Fruit fly (Drosophila melanogaster) whole organism, embryonic: ENCODE results near the gene mRpL50.

Experiments used
- Abd-B ChIP-seq: fragments of 200-800 bp; sonication (Bioruptor generic); optimal IDR thresholded peaks from 2 replicates; lab custom pipeline; 2018; ENCODE audit warnings: missing biosample characterization, mild to moderate bottlenecking, missing genetic modification characterization, moderate library complexity
- Bdp1 ChIP-seq: fragments of 200-800 bp; sonication (Bioruptor generic); optimal IDR thresholded peaks from 3 replicates; lab custom pipeline; 2016; ENCODE audit warnings: missing biosample characterization, missing genetic modification characterization
- Bgb ChIP-seq: fragments of 200-800 bp; sonication (Bioruptor generic); IDR thresholded peaks from 2 replicates; pipeline ENCODE4 v1.3.6; 2022; ENCODE audit warnings: missing biosample characterization, missing genetic modification characterization; ENCODE audit not compliant: partially characterized antibody
- Blimp-1 ChIP-seq: fragments of 200-800 bp; sonication (Bioruptor generic); optimal IDR thresholded peaks from 3 replicates; lab custom pipeline; 2018; ENCODE audit warnings: missing biosample characterization, missing genetic modification characterization, mild to moderate bottlenecking, moderate library complexity, missing genetic modification reagents
- CG11085 ChIP-seq: fragments of 200-800 bp; sonication (Bioruptor generic); IDR thresholded peaks from 2 replicates; pipeline ENCODE4 v1.3.6; 2022; ENCODE audit warnings: missing biosample characterization, missing genetic modification characterization
- CG11093 ChIP-seq: fragments of 200-800 bp; sonication (Bioruptor generic); IDR thresholded peaks from 3 replicates; pipeline ENCODE4 v1.3.6; 2022; ENCODE audit warnings: missing biosample characterization, missing genetic modification characterization
- CG11456 ChIP-seq: fragments of 200-800 bp; sonication (Bioruptor generic); IDR thresholded peaks from 3 replicates; pipeline ENCODE4 v1.3.6; 2022; ENCODE audit warnings: missing biosample characterization, missing genetic modification characterization
- CG13624 ChIP-seq: fragments of 200-800 bp; sonication (Bioruptor generic); optimal IDR thresholded peaks from 2 replicates; lab custom pipeline; 2016; ENCODE audit warnings: missing biosample characterization, missing genetic modification characterization
- CG17385 ChIP-seq: fragments of 200-800 bp; sonication (Bioruptor generic); optimal IDR thresholded peaks from 3 replicates; lab custom pipeline; 2018; ENCODE audit warnings: missing biosample characterization, mild to moderate bottlenecking, missing genetic modification characterization
- CG18262 ChIP-seq: fragments of 200-800 bp; optimal IDR thresholded peaks from 3 replicates; lab custom pipeline; 2019; ENCODE audit warnings: missing biosample characterization, mild to moderate bottlenecking, missing genetic modification characterization, moderate library complexity
- CG18476 ChIP-seq: fragments of 200-800 bp; sonication (Bioruptor generic); optimal IDR thresholded peaks from 2 replicates; lab custom pipeline; 2016; ENCODE audit warnings: missing biosample characterization, mild to moderate bottlenecking, missing genetic modification characterization
- CG31224 ChIP-seq: fragments of 200-800 bp; sonication (Bioruptor generic); IDR thresholded peaks from 2 replicates; pipeline ENCODE4 v1.3.6; 2022; ENCODE audit warnings: missing biosample characterization, missing genetic modification characterization
- CG31365 ChIP-seq: fragments of 200-800 bp; sonication (Bioruptor generic); optimal IDR thresholded peaks from 2 replicates; lab custom pipeline; 2018; ENCODE audit warnings: missing biosample characterization, mild to moderate bottlenecking, missing genetic modification characterization
- CG3726 ChIP-seq: fragments of 200-800 bp; sonication (Bioruptor generic); IDR thresholded peaks from 3 replicates; pipeline ENCODE4, ENCODE4 v1.3.6; 2022; ENCODE audit warnings: missing biosample characterization, missing genetic modification characterization
- CG4820 ChIP-seq: fragments of 200-800 bp; sonication (Bioruptor generic); optimal IDR thresholded peaks from 3 replicates; lab custom pipeline; 2016; ENCODE audit warnings: missing biosample characterization, missing genetic modification characterization
- CG6791 ChIP-seq: fragments of 200-800 bp; sonication (Bioruptor generic); IDR thresholded peaks from 3 replicates; pipeline ENCODE4 v1.3.6; 2022; ENCODE audit warnings: missing biosample characterization, missing genetic modification characterization; ENCODE audit not compliant: partially characterized antibody
- CG8388 ChIP-seq: fragments of 200-800 bp; sonication (Bioruptor generic); optimal IDR thresholded peaks from 2 replicates; lab custom pipeline; 2019; ENCODE audit warnings: missing biosample characterization, mild to moderate bottlenecking, missing genetic modification characterization, moderate library complexity
- CG8944 ChIP-seq: fragments of 200-800 bp; sonication (Bioruptor generic); optimal IDR thresholded peaks from 3 replicates; lab custom pipeline; 2016; ENCODE audit warnings: missing biosample characterization, missing genetic modification characterization
- Dip2 ChIP-seq: fragments of 200-800 bp; sonication (Bioruptor generic); IDR thresholded peaks from 2 replicates; pipeline ENCODE4 v1.3.6; 2022; ENCODE audit warnings: missing biosample characterization, missing genetic modification characterization
- Hey ChIP-seq: fragments of 200-800 bp; sonication (Bioruptor generic); optimal IDR thresholded peaks from 3 replicates; lab custom pipeline; 2018; ENCODE audit warnings: missing biosample characterization, mild to moderate bottlenecking, missing genetic modification characterization
- Hr39 ChIP-seq: fragments of >200 bp; optimal IDR thresholded peaks from 2 replicates; lab custom pipeline; 2017
- Max ChIP-seq: fragments of 200-800 bp; sonication (Bioruptor generic); optimal IDR thresholded peaks from 2 replicates; lab custom pipeline; 2016; ENCODE audit warnings: missing biosample characterization, mild to moderate bottlenecking, missing genetic modification characterization
- Med ChIP-seq: fragments of 200-800 bp; sonication (Bioruptor generic); peaks from one replicate; lab custom pipeline; 2016; ENCODE audit warnings: missing biosample characterization, missing genetic modification characterization, mild to moderate bottlenecking, inconsistent platforms, moderate library complexity
- Sox102F ChIP-seq: fragments of 200-800 bp; sonication (Bioruptor generic); optimal IDR thresholded peaks from 2 replicates; lab custom pipeline; 2018; ENCODE audit warnings: missing biosample characterization, mild to moderate bottlenecking, missing genetic modification characterization, moderate library complexity
- Xrp1 ChIP-seq: fragments of 200-800 bp; sonication (Bioruptor generic); IDR thresholded peaks from 2 replicates; pipeline ENCODE4 v1.3.6; 2022; ENCODE audit warnings: missing biosample characterization, missing genetic modification characterization
- al ChIP-seq: fragments of 200-800 bp; sonication (Bioruptor generic); IDR thresholded peaks from 2 replicates; pipeline ENCODE4 v1.3.6; 2022; ENCODE audit warnings: missing biosample characterization, missing genetic modification characterization
- bcd ChIP-seq: fragments of 200-800 bp; sonication (Bioruptor generic); optimal IDR thresholded peaks from 2 replicates; lab custom pipeline; 2017; ENCODE audit warnings: missing biosample characterization, mild to moderate bottlenecking, missing genetic modification characterization
- br ChIP-seq: fragments of >200 bp; optimal IDR thresholded peaks from 2 replicates; lab custom pipeline; 2017
- chinmo ChIP-seq: fragments of 200-800 bp; sonication (Bioruptor generic); IDR thresholded peaks from 4 replicates; pipeline ENCODE4 v1.3.6; 2022; ENCODE audit warnings: missing biosample characterization, missing genetic modification characterization; ENCODE audit not compliant: partially characterized antibody
- ci ChIP-seq: fragments of 200-800 bp; sonication (Bioruptor generic); IDR thresholded peaks from 3 replicates; pipeline ENCODE4 v1.3.6; 2022; ENCODE audit warnings: missing biosample characterization, missing genetic modification characterization
- crol ChIP-seq: fragments of 200-800 bp; sonication (Bioruptor generic); IDR thresholded peaks from 2 replicates; pipeline ENCODE4 v1.3.6; 2022; ENCODE audit warnings: missing biosample characterization, missing genetic modification characterization
- dati ChIP-seq: fragments of 200-800 bp; sonication (Bioruptor generic); IDR thresholded peaks from 2 replicates; pipeline ENCODE4 v1.3.6; 2022; ENCODE audit warnings: missing biosample characterization, missing genetic modification characterization
- gem ChIP-seq: fragments of 200-800 bp; sonication (Bioruptor generic); optimal IDR thresholded peaks from 2 replicates; lab custom pipeline; 2019; ENCODE audit warnings: missing biosample characterization, mild to moderate bottlenecking, missing genetic modification characterization, moderate library complexity
- grn ChIP-seq: fragments of 200-800 bp; sonication (Bioruptor generic); optimal IDR thresholded peaks from 3 replicates; lab custom pipeline; 2017; ENCODE audit warnings: missing biosample characterization, missing genetic modification characterization
- ham ChIP-seq: fragments of 200-800 bp; sonication (Bioruptor generic); IDR thresholded peaks from 2 replicates; pipeline ENCODE4 v1.3.6; 2022; ENCODE audit warnings: missing biosample characterization, missing genetic modification characterization
- kay ChIP-seq: fragments of 200-800 bp; sonication (Bioruptor generic); optimal IDR thresholded peaks from 2 replicates; lab custom pipeline; 2016; ENCODE audit warnings: missing biosample characterization, missing genetic modification characterization
- kni ChIP-seq: fragments of 200-800 bp; sonication (Bioruptor generic); optimal IDR thresholded peaks from 3 replicates; lab custom pipeline; 2017; ENCODE audit warnings: mild to moderate bottlenecking, missing biosample characterization, missing genetic modification reagents, missing genetic modification characterization
- knrl ChIP-seq: fragments of 200-800 bp; sonication (Bioruptor generic); IDR thresholded peaks from 3 replicates; pipeline ENCODE4 v1.3.6; 2022; ENCODE audit warnings: missing biosample characterization, missing genetic modification characterization; ENCODE audit not compliant: partially characterized antibody
- pfk ChIP-seq: fragments of 200-800 bp; sonication (Bioruptor generic); optimal IDR thresholded peaks from 2 replicates; lab custom pipeline; 2018; ENCODE audit warnings: missing biosample characterization, mild to moderate bottlenecking, missing genetic modification characterization, moderate library complexity
- pita ChIP-seq: fragments of 200-800 bp; sonication (Bioruptor generic); optimal IDR thresholded peaks from 2 replicates; lab custom pipeline; 2017; ENCODE audit warnings: missing biosample characterization, mild to moderate bottlenecking, missing genetic modification characterization
- prd ChIP-seq, 3 experiments: fragments of >200 bp in 2 of 3; fragments of 200-800 bp in 1 of 3; sonication (Bioruptor generic) in 1 of 3; optimal IDR thresholded peaks in 2 of 3; IDR thresholded peaks in 1 of 3; 2 replicates in 2 of 3; 3 replicates in 1 of 3; pipeline versions ENCODE4 v1.3.6 to Lab custom; 2017 to 2022; ENCODE audit warnings: missing biosample characterization in 1 of 3, missing genetic modification characterization in 1 of 3
- run ChIP-seq: fragments of 200-800 bp; sonication (Bioruptor generic); optimal IDR thresholded peaks from 3 replicates; lab custom pipeline; 2018; ENCODE audit warnings: missing biosample characterization, mild to moderate bottlenecking, missing genetic modification characterization
- sd ChIP-seq: fragments of 200-800 bp; sonication (Bioruptor generic); optimal IDR thresholded peaks from 3 replicates; lab custom pipeline; 2018; ENCODE audit warnings: missing biosample characterization, mild to moderate bottlenecking, missing genetic modification characterization, moderate library complexity
- sens ChIP-seq: fragments of 200-800 bp; sonication (Bioruptor generic); peaks from one replicate; lab custom pipeline; 2016; ENCODE audit warnings: missing biosample characterization, missing genetic modification characterization
- sens-2 ChIP-seq: fragments of 200-800 bp; sonication (Bioruptor generic); IDR thresholded peaks from 2 replicates; pipeline ENCODE4 v1.3.6; 2022; ENCODE audit warnings: missing biosample characterization, missing genetic modification characterization
- sim ChIP-seq: fragments of 200-800 bp; sonication (Bioruptor generic); IDR thresholded peaks from 2 replicates; pipeline ENCODE4 v1.3.6; 2022; ENCODE audit warnings: missing biosample characterization, missing genetic modification characterization
- slbo ChIP-seq: fragments of 200-800 bp; sonication (Bioruptor generic); IDR thresholded peaks from 2 replicates; pipeline ENCODE4 v1.3.6; 2022; ENCODE audit warnings: missing biosample characterization, missing genetic modification characterization
- tin ChIP-seq: fragments of 200-800 bp; sonication (Bioruptor generic); optimal IDR thresholded peaks from 3 replicates; lab custom pipeline; 2016; ENCODE audit warnings: missing biosample characterization, missing genetic modification characterization
- tll ChIP-seq, 2 experiments: fragments of 200-800 bp in 1 of 2; fragments of >200 bp in 1 of 2; sonication (Bioruptor generic) in 1 of 2; optimal IDR thresholded peaks; 2 replicates each; lab custom pipeline; 2017 to 2019; ENCODE audit warnings: missing biosample characterization in 2 of 2, missing genetic modification characterization in 2 of 2, mild to moderate bottlenecking in 1 of 2, moderate library complexity in 1 of 2
- z ChIP-seq: fragments of 200-800 bp; sonication (Bioruptor generic); IDR thresholded peaks from 3 replicates; pipeline ENCODE4 v1.3.6; 2022; ENCODE audit warnings: missing biosample characterization, missing genetic modification characterization
- zf30C ChIP-seq: fragments of 200-800 bp; sonication (Bioruptor generic); optimal IDR thresholded peaks from 3 replicates; lab custom pipeline; 2018; ENCODE audit warnings: missing biosample characterization, mild to moderate bottlenecking, missing genetic modification characterization

The mRpL50 gene

DNA sequence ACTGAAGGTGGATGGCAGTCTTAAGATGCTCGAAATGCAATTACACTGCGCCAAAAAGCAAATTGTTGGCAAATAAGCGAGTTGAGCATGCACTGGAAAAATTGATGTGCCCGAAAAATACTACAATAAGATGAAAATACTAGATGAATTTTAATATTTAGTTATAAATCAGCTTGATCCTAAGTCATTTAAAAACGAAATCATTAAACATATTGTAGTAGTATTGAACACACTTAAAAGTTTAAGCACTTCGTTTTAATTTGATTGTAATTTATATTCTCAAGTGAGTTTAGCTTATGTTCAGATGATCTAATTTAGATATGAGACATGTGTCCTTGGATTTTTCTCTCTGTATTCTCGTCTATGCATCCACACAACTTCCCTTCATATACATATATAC, 18.7 kb upstream of the mRpL50 start (continued):
- TF ChIP-seq Dip2 (no peak), Xrp1 (peak; percentile 7; the same call in 1 of the 2 replicates), al (0 out of 2 replicates have a peak, but pooled peaks have one; percentile 9), tin (GFP tag; lab: Kevin White, UChicago) (no peak), CG18262 (tag; lab: Kevin White, UChicago) (peak; percentile 46)

DNA sequence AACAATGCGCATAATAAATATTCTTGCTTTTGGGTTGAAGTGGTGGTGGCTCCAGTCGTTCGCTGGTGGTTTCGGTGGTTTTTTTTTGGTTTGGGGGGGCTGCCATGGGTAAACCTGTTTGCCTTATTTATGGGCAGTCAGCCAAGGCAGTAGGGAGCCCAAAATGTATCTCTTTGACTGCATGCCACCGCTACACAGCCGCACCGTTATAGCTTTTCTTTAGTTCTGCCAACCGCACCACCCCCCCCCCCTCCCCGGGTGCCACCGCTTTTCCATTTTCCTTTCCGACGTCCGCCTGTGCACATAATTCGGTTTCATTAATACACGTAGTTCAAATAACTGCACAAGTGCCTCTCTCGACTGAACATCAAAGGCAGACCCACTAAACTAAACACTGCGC, 14.5 kb upstream of the mRpL50 start:
- TF ChIP-seq pfk (GFP tag; lab: Kevin White, UChicago) (no peak), CG11093 (no peak), dati (GFP tag; lab: Robert Waterston, UW) (no peak), Hey (tag; lab: Kevin White, UChicago) (no peak), kni (GFP tag; lab: Kevin White, UChicago) (peak; percentile 49), slbo (GFP tag; lab: Robert Waterston, UW) (no peak), Med (GFP tag; lab: Kevin White, UChicago) (peak; percentile 13), CG13624 (GFP tag; lab: Kevin White, UChicago) (no peak), Bdp1 (GFP tag; lab: Kevin White, UChicago) (no peak), CG3726 (no peak), sim (GFP tag; lab: Robert Waterston, UW) (no peak), CG8944 (GFP tag; lab: Kevin White, UChicago) (no peak), Sox102F (GFP tag; lab: Kevin White, UChicago) (no peak), sd (peak; percentile 12), CG4820 (GFP tag; lab: Kevin White, UChicago) (no peak), knrl (GFP tag; lab: Robert Waterston, UW) (no peak), CG8388 (no peak), CG31224 (peak; percentile 51), Abd-B (peak; percentile 3), CG18476 (no peak), gem (tag; lab: Kevin White, UChicago) (no peak), ci (GFP tag; lab: Robert Waterston, UW) (0 out of 3 replicates have a peak, but pooled peaks have one; percentile 20), zf30C (GFP tag; lab: Kevin White, UChicago) (no peak), tll (GFP tag; optimal IDR thresholded peaks at IDR 0.05; lab: Kevin White, UChicago) (no peak), chinmo (GFP tag; lab: Robert Waterston, UW) (0 out of 4 replicates have a peak, but pooled peaks have one; percentile 38), crol (peak; percentile 82), CG17385 (GFP tag; lab: Kevin White, UChicago) (no peak), CG11456 (GFP tag; lab: Robert Waterston, UW) (0 out of 3 replicates have a peak, but pooled peaks have one; percentile 53), CG11085 (GFP tag; lab: Robert Waterston, UW) (no peak), br (lab: Kevin White, UChicago) (no peak), ham (GFP tag; lab: Robert Waterston, UW) (no peak), Max (GFP tag; lab: Kevin White, UChicago) (no peak), Hr39 (lab: Kevin White, UChicago) (peak; percentile 80), CG6791 (GFP tag; lab: Robert Waterston, UW) (0 out of 3 replicates have a peak, but pooled peaks have one; percentile 15)

- TF ChIP-seq kay (GFP tag; lab: Kevin White, UChicago) = no peak
- TF ChIP-seq z = no peak
- no peak for TF ChIP-seq pita (GFP tag; lab: Kevin White, UChicago)
- no peak for TF ChIP-seq grn (GFP tag; lab: Kevin White, UChicago)
- no peak for TF ChIP-seq prd (optimal IDR thresholded peaks at IDR 0.05; lab: Kevin White, UChicago)
- 0 out of 3 replicates have a peak, but pooled peaks have one; percentile 27 for TF ChIP-seq prd (GFP tag; IDR thresholded peaks at IDR 0.05; lab: Robert Waterston, UW)
- TF ChIP-seq sens = peak; percentile 71
- no peak for TF ChIP-seq sens-2 (GFP tag; lab: Robert Waterston, UW)
- TF ChIP-seq CG31365 (tag; lab: Kevin White, UChicago) = no peak
- TF ChIP-seq bcd (GFP tag; lab: Kevin White, UChicago) = no peak
- TF ChIP-seq Blimp-1 = peak; percentile 63
- TF ChIP-seq Bgb = no peak
- TF ChIP-seq run (tag; lab: Kevin White, UChicago) = no peak
Measured at dm6 chr3L:7254724-7255123, 11.0 kb upstream of the mRpL50 start.
